Worm (Caenorhabditis elegans) whole organism, L1 larva: ENCODE results near the gene F10C2.3.

Experiments used
- ama-1 ChIP-seq: fragments of 150-350 bp; optimal IDR thresholded peaks from 2 replicates; lab custom pipeline; 2014
- dsc-1 ChIP-seq: sonication (generic microtip); optimal IDR thresholded peaks from 2 replicates; lab custom pipeline; 2016; ENCODE audit warnings: mild to moderate bottlenecking, missing genetic modification characterization, missing compliant biosample characterization
- fkh-10 ChIP-seq: sonication (generic microtip); optimal IDR thresholded peaks from 2 replicates; lab custom pipeline; 2017; ENCODE audit warnings: missing biosample characterization, missing genetic modification reagents, missing genetic modification characterization
- mdl-1 ChIP-seq, 2 experiments: fragments of 150-350 bp; optimal IDR thresholded peaks; 2 replicates each; lab custom pipeline; 2014 to 2017; ENCODE audit warnings: missing biosample characterization in 2 of 2, missing genetic modification characterization in 2 of 2, inconsistent platforms in 1 of 2
- nhr-77 ChIP-seq: fragments of 150-350 bp; optimal IDR thresholded peaks from 2 replicates; lab custom pipeline; 2014; ENCODE audit warnings: missing biosample characterization, missing genetic modification characterization

DNA sequence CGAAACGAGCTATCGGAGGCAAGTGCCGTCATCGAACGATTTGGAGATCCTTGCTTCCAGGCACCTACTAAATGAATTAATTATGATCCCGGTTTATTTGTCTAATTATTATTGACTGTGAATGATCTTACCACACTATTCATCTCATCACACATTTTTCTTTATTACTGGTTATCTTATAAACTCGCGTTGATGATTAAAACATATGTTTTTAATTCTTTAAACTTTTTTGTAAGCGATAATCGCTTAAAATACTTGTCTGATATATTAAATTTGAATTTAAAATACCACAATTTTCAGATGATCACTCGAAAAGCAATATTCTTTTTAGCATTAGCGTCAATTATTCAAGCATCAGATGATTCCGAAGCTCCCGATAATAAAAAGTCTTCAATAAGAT lies 25.0 kb downstream of the F10C2.3 start, which contains the start of gene F10C2.5:
- TF ChIP-seq fkh-10 (GFP tag; lab: Kevin White, UChicago) (no peak), dsc-1 (tag; lab: Kevin White, UChicago) (no peak), mdl-1 (tag; optimal IDR thresholded peaks at IDR 0.05; lab: Kevin White, UChicago) (no peak), nhr-77 (tag; lab: Kevin White, UChicago) (no peak), ama-1 (lab: Kevin White, UChicago) (no peak)
